Fruit fly (Drosophila melanogaster): ENCODE data around the gene sws.

DNA sequence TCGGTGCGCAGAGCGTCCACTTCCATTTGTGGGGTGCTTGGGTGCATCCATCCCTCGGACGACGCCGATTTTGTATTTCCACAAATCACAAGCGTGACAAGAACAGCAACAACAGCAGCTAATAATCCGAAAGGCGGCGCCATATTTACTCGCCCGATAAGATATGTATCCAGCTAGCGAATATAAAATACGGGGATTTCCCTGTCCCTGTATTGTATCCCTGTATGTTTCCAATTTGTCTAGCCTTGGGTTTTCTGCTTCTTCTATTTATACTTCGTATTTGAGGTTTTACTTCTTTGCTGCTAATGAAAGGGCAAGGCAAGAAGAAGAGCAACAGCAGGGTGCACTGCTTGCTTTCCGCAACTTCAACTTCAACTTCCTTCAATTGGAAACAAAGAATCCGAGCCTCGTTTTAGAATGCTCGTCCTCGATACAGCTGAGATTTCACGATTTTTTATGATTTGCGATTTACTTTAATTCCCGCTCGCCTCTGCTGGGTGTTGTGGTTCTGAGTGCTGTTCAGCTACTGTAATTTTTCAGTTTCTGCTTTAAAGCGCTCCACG lies 23.8 kb downstream of the sws start:
- no peak for TF ChIP-seq psq (optimal IDR thresholded peaks at IDR 0.05)
- no peak for TF ChIP-seq insv (optimal IDR thresholded peaks at IDR 0.05)
- TF ChIP-seq ttk (optimal IDR thresholded peaks at IDR 0.05), result no peak
- no peak for TF ChIP-seq h (optimal IDR thresholded peaks at IDR 0.05)
- no peak for TF ChIP-seq Sin3A (optimal IDR thresholded peaks at IDR 0.05)

All from Kc167 (cell line).